Worm (Caenorhabditis elegans) whole organism, dauer: ENCODE results near the gene F14F3.4.

ENCODE experiments used
- unc-62 ChIP-seq: sonication (generic microtip); optimal IDR thresholded peaks from 2 replicates; lab custom pipeline; 2017; ENCODE audit warnings: missing biosample characterization, missing genetic modification reagents, missing genetic modification characterization

The F14F3.4 gene

ce11 chrX:10480563-10481290 lies 40.5 kb downstream of the F14F3.4 start, which contains the start of gene elt-2:
Gene elt-2, plus strand, starts transcription at chrX:10481240.
- TF ChIP-seq unc-62 (GFP tag; lab: Kevin White, UChicago): no peak

- no peak for TF ChIP-seq unc-62 (GFP tag; lab: Kevin White, UChicago)
These were observed 42.0 kb downstream of the F14F3.4 start for ce11 chrX:10479108-10479738.

ce11 chrX:10477172-10477985 lies 43.8 kb downstream of the F14F3.4 start:
- TF ChIP-seq unc-62 (GFP tag; lab: Kevin White, UChicago): no peak

- TF ChIP-seq unc-62 (GFP tag; lab: Kevin White, UChicago): no peak
These were observed 44.6 kb downstream of the F14F3.4 start, which contains the start of gene C39B10.7 for ce11 chrX:10476573-10476972. Gene C39B10.7, plus strand, starts transcription at chrX:10476873.

DNA sequence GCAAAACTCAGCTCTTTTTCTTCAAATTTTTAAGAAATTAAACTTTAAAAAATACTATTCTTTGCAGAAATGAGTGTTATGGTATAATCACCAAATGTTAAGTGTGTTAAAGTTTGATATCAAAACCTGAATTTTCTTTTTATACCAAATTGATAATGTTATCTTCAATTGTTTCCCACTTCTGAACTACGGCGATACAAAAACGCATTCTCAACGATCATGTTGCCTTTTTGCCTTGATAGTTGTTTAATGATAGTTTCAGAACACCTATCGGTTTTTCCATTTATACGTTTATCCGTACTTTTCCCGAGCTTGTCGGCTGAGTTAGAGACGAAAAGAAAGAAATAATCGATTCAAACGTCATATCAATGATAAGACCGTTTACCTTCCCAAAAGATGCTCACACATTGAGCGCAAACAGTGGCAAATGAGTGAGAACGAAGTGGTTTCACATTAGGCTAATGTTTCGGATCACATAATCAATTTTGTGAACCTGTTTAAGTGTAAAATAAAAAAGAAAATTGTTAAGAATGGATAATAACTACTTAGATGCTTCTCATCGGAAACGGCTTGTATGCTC lies 46.1 kb downstream of the F14F3.4 start, which contains the start of gene elt-4:
Gene elt-4, plus strand, starts transcription at position 530 of the 580 bp plus-strand sequence.
- TF ChIP-seq unc-62 (GFP tag; lab: Kevin White, UChicago): no peak
